Fruit fly (Drosophila melanogaster) whole organism: ENCODE data around the gene Stim.

ENCODE experiments used
- CG8478 ChIP-seq: fragments of >200 bp; optimal IDR thresholded peaks from 2 replicates; lab custom pipeline; 2018; ENCODE audit warnings: inconsistent platforms
- EcR ChIP-seq, 2 experiments: fragments of >200 bp; optimal IDR thresholded peaks; 2 replicates each; lab custom pipeline; 2017; ENCODE audit warnings: missing biosample characterization in 2 of 2, missing genetic modification characterization in 2 of 2, missing genetic modification reagents in 2 of 2
- psq ChIP-seq: fragments of >200 bp; optimal IDR thresholded peaks from 2 replicates; lab custom pipeline; 2017

- TF ChIP-seq psq (no peak), EcR (GFP tag; optimal IDR thresholded peaks at IDR 0.05; lab: Kevin White, UChicago) (no peak), CG8478 (lab: Kevin White, UChicago) (no peak)
These were observed 43.2 kb upstream of the Stim start, which contains the start of gene Slc25A46a for dm6 chrX:15983501-15983900.
